Worm (Caenorhabditis elegans) whole organism, late embryonic: ENCODE measurements around the gene inft-2.

ENCODE experiments used
- C08G9.2 ChIP-seq: sonication (generic microtip); optimal IDR thresholded peaks from 2 replicates; lab custom pipeline; 2016; ENCODE audit warnings: mild to moderate bottlenecking, missing genetic modification characterization, moderate library complexity, missing compliant biosample characterization
- F13H6.1 ChIP-seq: sonication (generic microtip); optimal IDR thresholded peaks from 2 replicates; lab custom pipeline; 2016; ENCODE audit warnings: missing genetic modification characterization, missing compliant biosample characterization
- K09A11.1 ChIP-seq: sonication (generic microtip); optimal IDR thresholded peaks from 2 replicates; lab custom pipeline; 2017; ENCODE audit warnings: antibody characterized with exemption, mild to moderate bottlenecking, missing genetic modification characterization, missing compliant biosample characterization; ENCODE audit not compliant: insufficient read depth
- T23F11.4 ChIP-seq: fragments of 200-800 bp; sonication (Bioruptor generic); optimal IDR thresholded peaks from 2 replicates; lab custom pipeline; 2018; ENCODE audit warnings: mild to moderate bottlenecking, missing genetic modification characterization, missing compliant biosample characterization
- Y22D7AL.16 ChIP-seq: sonication (generic microtip); optimal IDR thresholded peaks from 2 replicates; lab custom pipeline; 2016; ENCODE audit warnings: missing genetic modification characterization, missing compliant biosample characterization
- ama-1 ChIP-seq: fragments of 150-350 bp; optimal IDR thresholded peaks from 2 replicates; lab custom pipeline; 2014
- ceh-14 ChIP-seq: sonication (generic microtip); optimal IDR thresholded peaks from 2 replicates; lab custom pipeline; 2016; ENCODE audit warnings: missing genotype, missing genetic modification characterization, missing compliant biosample characterization
- ceh-18 ChIP-seq: sonication (generic microtip); optimal IDR thresholded peaks from 2 replicates; lab custom pipeline; 2016; ENCODE audit warnings: missing genetic modification characterization, missing compliant biosample characterization
- ceh-19 ChIP-seq: fragments of 200-800 bp; sonication (Bioruptor generic); optimal IDR thresholded peaks from 2 replicates; lab custom pipeline; 2018; ENCODE audit warnings: mild to moderate bottlenecking, missing genetic modification characterization, missing compliant biosample characterization
- ceh-31 ChIP-seq: sonication (generic microtip); optimal IDR thresholded peaks from 2 replicates; lab custom pipeline; 2016; ENCODE audit warnings: missing genetic modification characterization, missing compliant biosample characterization
- ceh-34 ChIP-seq: sonication (generic microtip); optimal IDR thresholded peaks from 2 replicates; lab custom pipeline; 2016; ENCODE audit warnings: mild to moderate bottlenecking, missing genetic modification characterization, missing compliant biosample characterization
- ceh-45 ChIP-seq: fragments of 200-800 bp; sonication (Bioruptor generic); IDR thresholded peaks from 2 replicates; pipeline ENCODE4 v1.3.6; 2022; ENCODE audit warnings: missing genetic modification reagents, missing genetic modification characterization, missing compliant biosample characterization
- ceh-48 ChIP-seq: sonication (generic microtip); optimal IDR thresholded peaks from 2 replicates; lab custom pipeline; 2016; ENCODE audit warnings: missing genetic modification characterization, inconsistent platforms, missing compliant biosample characterization
- ceh-6 ChIP-seq: fragments of 200-800 bp; sonication (Bioruptor generic); optimal IDR thresholded peaks from 2 replicates; lab custom pipeline; 2018; ENCODE audit warnings: mild to moderate bottlenecking, missing genetic modification characterization, missing compliant biosample characterization
- dmd-4 ChIP-seq: sonication (generic microtip); optimal IDR thresholded peaks from 2 replicates; lab custom pipeline; 2016; ENCODE audit warnings: borderline replicate concordance, missing genetic modification characterization, missing compliant biosample characterization
- dve-1 ChIP-seq: sonication (generic microtip); optimal IDR thresholded peaks from 2 replicates; lab custom pipeline; 2017; ENCODE audit warnings: antibody characterized with exemption, mild to moderate bottlenecking, missing genetic modification characterization, missing compliant biosample characterization
- elt-2 ChIP-seq: sonication (generic microtip); optimal IDR thresholded peaks from 2 replicates; lab custom pipeline; 2016; ENCODE audit warnings: missing genetic modification reagents, missing genetic modification characterization, missing compliant biosample characterization
- ets-4 ChIP-seq: sonication (generic microtip); optimal IDR thresholded peaks from 2 replicates; lab custom pipeline; 2016; ENCODE audit warnings: missing genetic modification characterization, missing compliant biosample characterization
- eyg-1 ChIP-seq: sonication (generic microtip); optimal IDR thresholded peaks from 2 replicates; lab custom pipeline; 2016; ENCODE audit warnings: missing genotype, missing genetic modification characterization, missing compliant biosample characterization
- fax-1 ChIP-seq: sonication (generic microtip); optimal IDR thresholded peaks from 2 replicates; lab custom pipeline; 2016; ENCODE audit warnings: missing genotype, missing genetic modification characterization, missing compliant biosample characterization
- fkh-6 ChIP-seq: sonication (generic microtip); optimal IDR thresholded peaks from 2 replicates; lab custom pipeline; 2016; ENCODE audit warnings: missing genetic modification characterization, missing compliant biosample characterization
- gmeb-2 ChIP-seq: sonication (generic microtip); optimal IDR thresholded peaks from 2 replicates; lab custom pipeline; 2016; ENCODE audit warnings: missing genetic modification characterization, inconsistent platforms, missing compliant biosample characterization
- hlh-30 ChIP-seq: sonication (generic microtip); optimal IDR thresholded peaks from 2 replicates; lab custom pipeline; 2017; ENCODE audit warnings: antibody characterized with exemption, missing genetic modification characterization, missing compliant biosample characterization; ENCODE audit not compliant: insufficient read depth
- hlh-6 ChIP-seq: sonication (generic microtip); optimal IDR thresholded peaks from 2 replicates; lab custom pipeline; 2016; ENCODE audit warnings: missing genotype, missing genetic modification characterization, missing compliant biosample characterization
- hlh-8 ChIP-seq: sonication (generic microtip); optimal IDR thresholded peaks from 2 replicates; lab custom pipeline; 2016; ENCODE audit warnings: missing genotype, missing genetic modification characterization, missing compliant biosample characterization
- lim-6 ChIP-seq: sonication (generic microtip); optimal IDR thresholded peaks from 2 replicates; lab custom pipeline; 2016; ENCODE audit warnings: missing genetic modification characterization, missing compliant biosample characterization
- lin-11 ChIP-seq: fragments of 200-800 bp; sonication (Bioruptor generic); optimal IDR thresholded peaks from 2 replicates; lab custom pipeline; 2018; ENCODE audit warnings: mild to moderate bottlenecking, missing genetic modification characterization, missing compliant biosample characterization
- madf-2 ChIP-seq: sonication (generic microtip); optimal IDR thresholded peaks from 2 replicates; lab custom pipeline; 2017; ENCODE audit warnings: missing genetic modification characterization, missing compliant biosample characterization
- mec-3 ChIP-seq: sonication (generic microtip); optimal IDR thresholded peaks from 2 replicates; lab custom pipeline; 2016; ENCODE audit warnings: borderline replicate concordance, missing genetic modification characterization, missing compliant biosample characterization
- nfya-1 ChIP-seq: sonication (generic microtip); optimal IDR thresholded peaks from 2 replicates; lab custom pipeline; 2017; ENCODE audit warnings: missing genetic modification characterization, mild to moderate bottlenecking, missing compliant biosample characterization, antibody characterized with exemption, moderate library complexity
- npax-4 ChIP-seq: sonication (generic microtip); optimal IDR thresholded peaks from 2 replicates; lab custom pipeline; 2016; ENCODE audit warnings: missing genetic modification characterization, missing compliant biosample characterization
- odd-2 ChIP-seq: sonication (generic microtip); optimal IDR thresholded peaks from 2 replicates; lab custom pipeline; 2017; ENCODE audit warnings: antibody characterized with exemption, mild to moderate bottlenecking, missing genetic modification characterization, missing compliant biosample characterization
- pat-9 ChIP-seq: fragments of 200-800 bp; sonication (Bioruptor generic); optimal IDR thresholded peaks from 2 replicates; lab custom pipeline; 2018; ENCODE audit warnings: mild to moderate bottlenecking, missing genetic modification characterization, moderate library complexity, missing compliant biosample characterization
- pax-1 ChIP-seq: fragments of 150-350 bp; optimal IDR thresholded peaks from 2 replicates; lab custom pipeline; 2014; ENCODE audit warnings: missing biosample characterization, missing genetic modification characterization
- pha-4 ChIP-seq: fragments of 150-350 bp; optimal IDR thresholded peaks from 2 replicates; lab custom pipeline; 2018; ENCODE audit warnings: missing biosample characterization, missing genetic modification reagents, missing genetic modification characterization
- pqm-1 ChIP-seq: sonication (generic microtip); optimal IDR thresholded peaks from 2 replicates; lab custom pipeline; 2016; ENCODE audit warnings: missing genetic modification characterization, missing compliant biosample characterization
- pros-1 ChIP-seq: fragments of 150-350 bp; optimal IDR thresholded peaks from 2 replicates; lab custom pipeline; 2014; ENCODE audit warnings: missing biosample characterization, missing genetic modification reagents, missing genetic modification characterization
- ref-2 ChIP-seq: sonication (generic microtip); optimal IDR thresholded peaks from 2 replicates; lab custom pipeline; 2016; ENCODE audit warnings: missing genetic modification characterization, missing compliant biosample characterization
- rnt-1 ChIP-seq: sonication (generic microtip); optimal IDR thresholded peaks from 2 replicates; lab custom pipeline; 2016; ENCODE audit warnings: missing genetic modification characterization, missing compliant biosample characterization
- sdc-2 ChIP-seq: sonication (generic microtip); optimal IDR thresholded peaks from 2 replicates; lab custom pipeline; 2016; ENCODE audit warnings: missing genotype, missing genetic modification characterization, missing compliant biosample characterization
- sox-2 ChIP-seq: fragments of 200-800 bp; sonication (Bioruptor generic); IDR thresholded peaks from 2 replicates; pipeline ENCODE4 v1.3.6; 2022; ENCODE audit warnings: missing genetic modification reagents, missing genetic modification characterization, missing compliant biosample characterization
- sox-4 ChIP-seq: sonication (generic microtip); optimal IDR thresholded peaks from 2 replicates; lab custom pipeline; 2017; ENCODE audit warnings: mild to moderate bottlenecking, missing genetic modification characterization, inconsistent platforms, missing compliant biosample characterization
- syd-9 ChIP-seq: sonication (generic microtip); optimal IDR thresholded peaks from 2 replicates; lab custom pipeline; 2016; ENCODE audit warnings: mild to moderate bottlenecking, missing genetic modification characterization, moderate library complexity, missing compliant biosample characterization
- tbx-2 ChIP-seq: sonication (generic microtip); optimal IDR thresholded peaks from 2 replicates; lab custom pipeline; 2016; ENCODE audit warnings: missing genetic modification characterization, missing compliant biosample characterization
- ttx-3 ChIP-seq: sonication (generic microtip); optimal IDR thresholded peaks from 2 replicates; lab custom pipeline; 2016; ENCODE audit warnings: missing genetic modification reagents, missing genetic modification characterization, missing compliant biosample characterization
- unc-42 ChIP-seq: sonication (generic microtip); optimal IDR thresholded peaks from 2 replicates; lab custom pipeline; 2016; ENCODE audit warnings: missing genotype, missing genetic modification characterization, missing compliant biosample characterization
- unc-55 ChIP-seq: sonication (generic microtip); optimal IDR thresholded peaks from 2 replicates; lab custom pipeline; 2017; ENCODE audit warnings: missing biosample characterization, missing genetic modification reagents, missing genetic modification characterization
- zip-5 ChIP-seq: sonication (generic microtip); optimal IDR thresholded peaks from 2 replicates; lab custom pipeline; 2016; ENCODE audit warnings: missing genetic modification characterization, missing compliant biosample characterization
- ztf-16 ChIP-seq: sonication (generic microtip); optimal IDR thresholded peaks from 2 replicates; lab custom pipeline; 2017; ENCODE audit warnings: missing genetic modification characterization, missing compliant biosample characterization

The inft-2 gene

DNA sequence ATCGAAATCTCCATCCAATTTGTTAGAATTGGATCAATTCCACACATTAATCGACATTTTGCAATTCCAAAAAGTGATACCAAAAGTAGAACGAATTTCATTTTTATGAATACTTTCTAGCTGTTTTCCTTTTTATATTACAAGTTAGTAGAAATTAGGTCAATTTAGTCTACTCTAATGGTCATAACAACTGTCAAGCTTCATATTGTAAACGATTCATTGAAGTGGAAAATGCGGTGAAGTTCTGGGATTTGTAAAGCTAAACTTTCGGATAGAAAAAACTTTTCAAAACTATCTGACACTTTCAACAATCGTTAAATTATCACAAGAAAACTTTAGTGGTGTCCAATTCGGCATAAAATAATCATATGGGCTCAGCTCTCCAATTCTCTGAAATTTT is 32.5 kb downstream of the inft-2 start, which contains the start of gene W07G4.7:
Gene W07G4.7 (minus strand): TSS at position 101 of the 400 bp plus-strand sequence.
- no peak for TF ChIP-seq dve-1 (tag; lab: Kevin White, UChicago)
- TF ChIP-seq hlh-8 = no peak
- TF ChIP-seq pax-1 = no peak
- TF ChIP-seq sox-2 (GFP tag; lab: Robert Waterston, UW) = no peak
- no peak for TF ChIP-seq ama-1
- no peak for TF ChIP-seq ceh-48 (tag; lab: Kevin White, UChicago)
- TF ChIP-seq K09A11.1 = no peak
- TF ChIP-seq ztf-16 (tag; lab: Kevin White, UChicago) = no peak
- TF ChIP-seq ttx-3 (tag; lab: Kevin White, UChicago) = no peak
- TF ChIP-seq syd-9 = no peak
- TF ChIP-seq pros-1 = no peak
- no peak for TF ChIP-seq fkh-6 (tag; lab: Kevin White, UChicago)
- no peak for TF ChIP-seq mec-3 (tag; lab: Kevin White, UChicago)
- TF ChIP-seq, all 69 proteins: peak for 0

DNA sequence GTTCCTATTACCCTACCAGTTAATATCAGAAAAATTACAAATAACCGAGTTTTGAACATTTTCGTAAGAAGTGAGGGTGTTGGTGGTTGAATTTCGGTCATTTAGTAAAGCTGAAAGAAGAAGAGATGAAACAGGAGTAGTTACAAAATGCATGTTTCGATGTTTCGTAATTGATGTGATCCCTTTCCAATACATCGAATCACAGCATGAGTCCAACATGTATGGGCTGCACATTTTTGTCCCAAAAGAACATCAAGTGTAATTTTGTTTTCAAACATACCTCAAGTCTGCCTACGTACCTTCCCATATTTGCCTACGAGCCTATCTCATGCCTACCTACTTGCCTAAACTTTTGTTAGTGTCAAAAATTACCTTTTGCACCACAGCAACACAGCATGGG is 34.3 kb downstream of the inft-2 start, which contains the start of gene W07G4.2:
Gene W07G4.2 (minus strand): TSS at position 101 of the 400 bp plus-strand sequence.
- TF ChIP-seq lim-6 (no peak), ceh-6 (no peak), dmd-4 (tag; lab: Kevin White, UChicago) (no peak), lin-11 (tag; lab: Kevin White, UChicago) (no peak), sox-4 (tag; lab: Kevin White, UChicago) (no peak)

DNA sequence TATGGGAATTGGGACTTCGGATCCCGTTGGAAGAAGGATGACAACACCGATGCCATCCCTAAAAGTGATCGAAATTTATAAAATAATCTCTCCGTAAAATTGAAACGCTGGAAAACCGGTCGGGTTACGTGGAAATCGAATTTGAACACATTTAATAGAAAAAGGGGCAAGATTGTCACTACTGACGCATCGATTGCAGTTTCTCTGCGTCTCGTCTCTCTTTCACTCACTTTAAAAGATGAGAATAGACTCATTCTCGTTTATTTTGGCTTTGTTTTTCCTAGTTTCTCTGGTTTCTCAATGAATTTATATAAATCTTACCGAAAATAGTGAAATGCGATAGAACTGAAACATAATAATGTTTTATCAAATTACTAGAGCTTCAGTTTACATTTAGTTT is 39.5 kb downstream of the inft-2 start, which contains the start of gene scyl-1:
Gene scyl-1 (minus strand): TSS at position 56 of the 400 bp plus-strand sequence.
- TF ChIP-seq nfya-1 (peak; percentile 65), ceh-19 (GFP tag; lab: Kevin White, UChicago) (peak; percentile 28), npax-4 (tag; lab: Kevin White, UChicago) (no peak), pha-4 (tag; lab: Kevin White, UChicago) (no peak), hlh-30 (tag; lab: Kevin White, UChicago) (no peak), hlh-6 (tag; lab: Kevin White, UChicago) (no peak), fax-1 (no peak), ceh-14 (tag; lab: Kevin White, UChicago) (peak; percentile 56), Y22D7AL.16 (no peak), rnt-1 (tag; lab: Kevin White, UChicago) (peak; percentile 54), dmd-4 (tag; lab: Kevin White, UChicago) (no peak), mec-3 (tag; lab: Kevin White, UChicago) (no peak), dve-1 (tag; lab: Kevin White, UChicago) (peak; percentile 23), zip-5 (tag; lab: Kevin White, UChicago) (peak; percentile 15), ceh-18 (tag; lab: Kevin White, UChicago) (peak; percentile 44), sdc-2 (tag; lab: Kevin White, UChicago) (peak; percentile 8), ceh-31 (tag; lab: Kevin White, UChicago) (peak; percentile 59), unc-55 (GFP tag; lab: Kevin White, UChicago) (peak; percentile 68), unc-42 (tag; lab: Kevin White, UChicago) (peak; percentile 84), pat-9 (peak; percentile 13), odd-2 (tag; lab: Kevin White, UChicago) (no peak), T23F11.4 (GFP tag; lab: Kevin White, UChicago) (no peak), C08G9.2 (peak; percentile 22), F13H6.1 (tag; lab: Kevin White, UChicago) (no peak), sox-4 (tag; lab: Kevin White, UChicago) (peak; percentile 32), ets-4 (tag; lab: Kevin White, UChicago) (no peak), madf-2 (tag; lab: Kevin White, UChicago) (no peak), ceh-34 (tag; lab: Kevin White, UChicago) (peak; percentile 58), ref-2 (tag; lab: Kevin White, UChicago) (peak; percentile 12), hlh-8 (peak; percentile 9), gmeb-2 (tag; lab: Kevin White, UChicago) (peak; percentile 27), ceh-45 (GFP tag; lab: Robert Waterston, UW) (no peak), ceh-48 (tag; lab: Kevin White, UChicago) (peak; percentile 43), pros-1 (no peak), eyg-1 (no peak), elt-2 (tag; lab: Kevin White, UChicago) (peak; percentile 57), tbx-2 (peak; percentile 54), syd-9 (peak; percentile 16), pqm-1 (tag; lab: Kevin White, UChicago) (no peak), lin-11 (tag; lab: Kevin White, UChicago) (peak; percentile 6)
